Fruit fly (Drosophila melanogaster) whole organism, prepupa: ENCODE data around the gene NimB2.

Experiments used
- CG11294 ChIP-seq: fragments of 200-800 bp; sonication (Bioruptor generic); IDR thresholded peaks from 2 replicates; pipeline ENCODE4 v1.3.6; 2022; ENCODE audit warnings: missing biosample characterization, missing genetic modification characterization
- CG16779 ChIP-seq: fragments of 200-800 bp; sonication (Bioruptor generic); optimal IDR thresholded peaks from 3 replicates; lab custom pipeline; 2017; ENCODE audit warnings: missing biosample characterization, mild to moderate bottlenecking, missing genetic modification characterization
- CG7368 ChIP-seq: fragments of 200-800 bp; sonication (Bioruptor generic); optimal IDR thresholded peaks from 3 replicates; lab custom pipeline; 2016; ENCODE audit warnings: missing biosample characterization, missing genetic modification characterization
- Eip75B ChIP-seq: fragments of 200-800 bp; sonication (Bioruptor generic); optimal IDR thresholded peaks from 3 replicates; lab custom pipeline; 2016; ENCODE audit warnings: missing biosample characterization, missing genetic modification characterization
- Ets96B ChIP-seq: fragments of 200-800 bp; optimal IDR thresholded peaks from 2 replicates; lab custom pipeline; 2019; ENCODE audit warnings: missing biosample characterization, mild to moderate bottlenecking, missing genetic modification characterization, moderate library complexity
- Gug ChIP-seq: fragments of 200-800 bp; sonication (Bioruptor generic); IDR thresholded peaks from 2 replicates; pipeline ENCODE4 v1.3.6; 2022; ENCODE audit warnings: missing biosample characterization, missing genetic modification characterization
- Lpt ChIP-seq: fragments of 200-800 bp; sonication (Bioruptor generic); optimal IDR thresholded peaks from 3 replicates; lab custom pipeline; 2016; ENCODE audit warnings: missing biosample characterization, missing genetic modification characterization
- Sox102F ChIP-seq: fragments of 200-800 bp; sonication (Bioruptor generic); optimal IDR thresholded peaks from 2 replicates; lab custom pipeline; 2016; ENCODE audit warnings: missing biosample characterization, mild to moderate bottlenecking, missing genetic modification characterization
- cyc ChIP-seq: fragments of 200-800 bp; sonication (Bioruptor generic); optimal IDR thresholded peaks from 3 replicates; lab custom pipeline; 2016; ENCODE audit warnings: missing biosample characterization, missing genetic modification characterization
- lz ChIP-seq: fragments of 200-800 bp; sonication (Bioruptor generic); optimal IDR thresholded peaks from 3 replicates; lab custom pipeline; 2016; ENCODE audit warnings: missing biosample characterization, missing genetic modification characterization
- salr ChIP-seq, 2 experiments: fragments of 200-800 bp; sonication (Bioruptor generic); optimal IDR thresholded peaks; 3 replicates each; lab custom pipeline; 2016 to 2018; ENCODE audit warnings: missing biosample characterization in 2 of 2, missing genetic modification characterization in 2 of 2, mild to moderate bottlenecking in 1 of 2

- TF ChIP-seq Ets96B (tag; lab: Kevin White, UChicago) (no peak), salr (GFP tag; optimal IDR thresholded peaks at IDR 0.05; lab: Kevin White, UChicago) (no peak), Eip75B (GFP tag; lab: Kevin White, UChicago) (no peak), CG16779 (tag; lab: Kevin White, UChicago) (no peak), cyc (GFP tag; lab: Kevin White, UChicago) (no peak), Sox102F (no peak), Gug (GFP tag; lab: Robert Waterston, UW) (no peak), lz (GFP tag; lab: Kevin White, UChicago) (no peak), Lpt (GFP tag; lab: Kevin White, UChicago) (no peak), CG11294 (no peak), CG7368 (GFP tag; lab: Kevin White, UChicago) (no peak)
Measured at dm6 chr2L:14013478-14013877, 46.7 kb upstream of the NimB2 start.
